Worm (Caenorhabditis elegans) whole organism, midembryonic: ENCODE measurements around the gene T19H12.12.

ENCODE experiments used
- T22C8.4 ChIP-seq: fragments of 200-800 bp; sonication (Bioruptor generic); IDR thresholded peaks from 2 replicates; pipeline ENCODE4 v1.3.6; 2022; ENCODE audit warnings: missing genetic modification characterization, missing compliant biosample characterization
- flt-1 ChIP-seq: fragments of 200-800 bp; sonication (Bioruptor generic); IDR thresholded peaks from 2 replicates; pipeline ENCODE4 v1.3.6; 2022; ENCODE audit warnings: missing genetic modification characterization, missing compliant biosample characterization
- klf-2 ChIP-seq: fragments of 200-800 bp; sonication (Bioruptor generic); conservative IDR thresholded peaks from 2 replicates; pipeline ENCODE4 v1.3.6; 2022; ENCODE audit warnings: missing genetic modification reagents, missing genetic modification characterization, missing compliant biosample characterization
- ref-1 ChIP-seq: fragments of 200-800 bp; sonication (Bioruptor generic); conservative IDR thresholded peaks from 2 replicates; pipeline ENCODE4 v1.3.6; 2022; ENCODE audit warnings: missing genetic modification reagents, missing genetic modification characterization, missing compliant biosample characterization
- ztf-23 ChIP-seq: fragments of 200-800 bp; sonication (Bioruptor generic); IDR thresholded peaks from 2 replicates; pipeline ENCODE4 v1.3.6; 2022; ENCODE audit warnings: missing genetic modification reagents, missing genetic modification characterization, missing compliant biosample characterization
- ztf-29 ChIP-seq: fragments of 200-800 bp; sonication (Bioruptor generic); IDR thresholded peaks from 2 replicates; pipeline ENCODE4 v1.3.6; 2022; ENCODE audit warnings: missing genetic modification reagents, missing genetic modification characterization, missing compliant biosample characterization

DNA sequence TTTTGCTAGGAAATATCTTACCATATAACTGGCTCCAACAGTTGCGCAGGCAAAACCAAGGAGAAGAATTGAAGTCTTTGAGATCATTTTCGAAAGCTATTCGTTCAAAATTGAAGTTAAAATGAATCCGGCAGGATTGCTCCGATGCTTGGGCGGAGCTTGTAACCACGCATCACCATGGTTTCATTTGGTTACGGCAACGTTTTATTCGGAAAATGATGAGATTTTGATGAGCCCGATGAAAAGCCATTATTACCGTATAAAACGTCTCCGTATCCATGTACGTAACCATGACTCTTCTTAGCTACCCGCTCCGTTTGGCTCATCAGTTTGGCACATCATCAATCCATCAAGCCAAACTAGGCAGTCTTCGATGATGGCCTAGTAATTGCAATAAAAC, 43.4 kb upstream of the T19H12.12 start, which contains the start of gene cwp-1:
- TF ChIP-seq ztf-23 (no peak), T22C8.4 (GFP tag; lab: Robert Waterston, UW) (no peak), ref-1 (GFP tag; lab: Robert Waterston, UW) (no peak), flt-1 (GFP tag; lab: Robert Waterston, UW) (no peak), ztf-29 (GFP tag; lab: Robert Waterston, UW) (no peak), klf-2 (GFP tag; lab: Robert Waterston, UW) (no peak)
